Fruit fly (Drosophila melanogaster) whole organism, embryonic: ENCODE results near the gene CG2772.
A peak's percentile ranks its signal among the peaks of the same experiment; 100 is the strongest.

Source experiments
- Aef1 ChIP-seq: fragments of 200-800 bp; sonication (Bioruptor generic); IDR thresholded peaks from 3 replicates; pipeline ENCODE4 v1.3.6; 2022; ENCODE audit warnings: missing biosample characterization, missing genetic modification characterization
- Bteb2 ChIP-seq: fragments of 200-800 bp; sonication (Bioruptor generic); optimal IDR thresholded peaks from 2 replicates; lab custom pipeline; 2016; ENCODE audit warnings: missing biosample characterization, missing genetic modification characterization
- CG10959 ChIP-seq: fragments of 200-800 bp; sonication (Bioruptor generic); IDR thresholded peaks from 2 replicates; pipeline ENCODE4 v1.3.6; 2022; ENCODE audit warnings: missing biosample characterization, missing genetic modification characterization
- CG11504 ChIP-seq: fragments of 200-800 bp; sonication (Bioruptor generic); optimal IDR thresholded peaks from 3 replicates; lab custom pipeline; 2019; ENCODE audit warnings: missing biosample characterization, mild to moderate bottlenecking, missing genetic modification characterization, moderate library complexity
- CG14860 ChIP-seq: fragments of 200-800 bp; sonication (Bioruptor generic); IDR thresholded peaks from 3 replicates; pipeline ENCODE4 v1.3.6; 2022; ENCODE audit warnings: missing biosample characterization, missing genetic modification characterization; ENCODE audit not compliant: partially characterized antibody
- CG1529 ChIP-seq: fragments of 200-800 bp; sonication (Bioruptor generic); optimal IDR thresholded peaks from 3 replicates; lab custom pipeline; 2018; ENCODE audit warnings: missing biosample characterization, missing genetic modification characterization
- CG15479 ChIP-seq: fragments of 200-800 bp; sonication (Bioruptor generic); optimal IDR thresholded peaks from 3 replicates; lab custom pipeline; 2019; ENCODE audit warnings: missing biosample characterization, mild to moderate bottlenecking, missing genetic modification characterization, moderate library complexity
- CG1647 ChIP-seq: fragments of 200-800 bp; sonication (Bioruptor generic); optimal IDR thresholded peaks from 3 replicates; lab custom pipeline; 2016; ENCODE audit warnings: missing biosample characterization, missing genetic modification characterization
- CG2120 ChIP-seq: fragments of 200-800 bp; sonication (Bioruptor generic); optimal IDR thresholded peaks from 3 replicates; lab custom pipeline; 2016; ENCODE audit warnings: missing biosample characterization, missing genetic modification characterization
- CG31388 ChIP-seq: fragments of 200-800 bp; sonication (Bioruptor generic); optimal IDR thresholded peaks from 2 replicates; lab custom pipeline; 2016; ENCODE audit warnings: missing biosample characterization, missing genetic modification characterization
- CG34376 ChIP-seq: fragments of 200-800 bp; sonication (Bioruptor generic); optimal IDR thresholded peaks from 2 replicates; lab custom pipeline; 2018; ENCODE audit warnings: missing biosample characterization, mild to moderate bottlenecking, missing genetic modification characterization
- CG34422 ChIP-seq: fragments of 200-800 bp; sonication (Bioruptor generic); IDR thresholded peaks from 3 replicates; pipeline ENCODE4 v1.3.6; 2022; ENCODE audit warnings: missing biosample characterization, missing genetic modification characterization
- CG3726 ChIP-seq: fragments of 200-800 bp; sonication (Bioruptor generic); IDR thresholded peaks from 3 replicates; pipeline ENCODE4, ENCODE4 v1.3.6; 2022; ENCODE audit warnings: missing biosample characterization, missing genetic modification characterization
- CG42726 ChIP-seq: fragments of 200-800 bp; sonication (Bioruptor generic); IDR thresholded peaks from 2 replicates; pipeline ENCODE4 v1.3.6; 2022; ENCODE audit warnings: missing biosample characterization, missing genetic modification characterization; ENCODE audit not compliant: partially characterized antibody
- CG6683 ChIP-seq: fragments of 200-800 bp; sonication (Bioruptor generic); optimal IDR thresholded peaks from 2 replicates; lab custom pipeline; 2017; ENCODE audit warnings: missing biosample characterization, mild to moderate bottlenecking, missing genetic modification characterization, missing genetic modification reagents
- CG7357 ChIP-seq: fragments of 200-800 bp; sonication (Bioruptor generic); IDR thresholded peaks from 3 replicates; pipeline ENCODE4 v1.3.6; 2022; ENCODE audit warnings: missing biosample characterization, missing genetic modification characterization
- CG7928 ChIP-seq: fragments of 200-800 bp; sonication (Bioruptor generic); optimal IDR thresholded peaks from 2 replicates; lab custom pipeline; 2017; ENCODE audit warnings: missing biosample characterization, mild to moderate bottlenecking, missing genetic modification characterization
- CG8281 ChIP-seq: fragments of 200-800 bp; sonication (Bioruptor generic); optimal IDR thresholded peaks from 2 replicates; lab custom pipeline; 2018; ENCODE audit warnings: missing biosample characterization, mild to moderate bottlenecking, missing genetic modification characterization, moderate library complexity
- CkIIα-i1 ChIP-seq: fragments of 200-800 bp; sonication (Bioruptor generic); IDR thresholded peaks from 2 replicates; pipeline ENCODE4 v1.3.6; 2022; ENCODE audit warnings: missing biosample characterization, missing genetic modification characterization
- CoRest ChIP-seq: fragments of 200-800 bp; sonication (Bioruptor generic); optimal IDR thresholded peaks from 3 replicates; lab custom pipeline; 2018; ENCODE audit warnings: missing biosample characterization, mild to moderate bottlenecking, missing genetic modification characterization, moderate library complexity
- Dip3 ChIP-seq: fragments of 200-800 bp; sonication (Bioruptor generic); optimal IDR thresholded peaks from 3 replicates; lab custom pipeline; 2016; ENCODE audit warnings: missing biosample characterization, missing genetic modification characterization
- Hey ChIP-seq: fragments of 200-800 bp; sonication (Bioruptor generic); optimal IDR thresholded peaks from 3 replicates; lab custom pipeline; 2018; ENCODE audit warnings: missing biosample characterization, mild to moderate bottlenecking, missing genetic modification characterization
- Hmx ChIP-seq: fragments of 200-800 bp; sonication (Bioruptor generic); optimal IDR thresholded peaks from 2 replicates; lab custom pipeline; 2016; ENCODE audit warnings: missing biosample characterization, missing genetic modification characterization
- Hsf ChIP-seq: fragments of 200-800 bp; sonication (Bioruptor generic); optimal IDR thresholded peaks from 3 replicates; lab custom pipeline; 2016; ENCODE audit warnings: missing biosample characterization, missing genetic modification characterization
- Lpt ChIP-seq: fragments of >200 bp; optimal IDR thresholded peaks from 2 replicates; lab custom pipeline; 2018; ENCODE audit warnings: missing biosample characterization, missing genetic modification characterization
- Mad ChIP-seq: fragments of 200-800 bp; sonication (Bioruptor generic); optimal IDR thresholded peaks from 2 replicates; lab custom pipeline; 2016; ENCODE audit warnings: missing biosample characterization, missing genetic modification characterization
- Ravus ChIP-seq: fragments of 200-800 bp; sonication (Bioruptor generic); IDR thresholded peaks from 2 replicates; pipeline ENCODE4 v1.3.6; 2022; ENCODE audit warnings: missing biosample characterization, missing genetic modification characterization
- Sry-β ChIP-seq: fragments of 200-800 bp; sonication (Bioruptor generic); optimal IDR thresholded peaks from 2 replicates; lab custom pipeline; 2018; ENCODE audit warnings: missing biosample characterization, mild to moderate bottlenecking, missing genetic modification characterization, moderate library complexity
- Stat92E ChIP-seq, 3 experiments: fragments of >200 bp in 2 of 3; fragments of 200-800 bp in 1 of 3; sonication (Bioruptor generic) in 1 of 3; optimal IDR thresholded peaks; 2 replicates each; lab custom pipeline; 2017 to 2019; ENCODE audit warnings: missing biosample characterization in 3 of 3, missing genetic modification characterization in 3 of 3, mild to moderate bottlenecking in 1 of 3, moderate library complexity in 1 of 3
- TFAM ChIP-seq: fragments of 200-800 bp; sonication (Bioruptor generic); optimal IDR thresholded peaks from 2 replicates; lab custom pipeline; 2017; ENCODE audit warnings: missing biosample characterization, missing genetic modification characterization, inconsistent platforms
- Usf ChIP-seq: fragments of 200-800 bp; sonication (Bioruptor generic); optimal IDR thresholded peaks from 2 replicates; lab custom pipeline; 2017; ENCODE audit warnings: missing genotype, missing biosample characterization, missing genetic modification characterization
- Vsx1 ChIP-seq: fragments of 200-800 bp; sonication (Bioruptor generic); optimal IDR thresholded peaks from 2 replicates; lab custom pipeline; 2017; ENCODE audit warnings: missing biosample characterization, mild to moderate bottlenecking, missing genetic modification characterization, missing genetic modification reagents
- ato ChIP-seq: fragments of 200-800 bp; sonication (Bioruptor generic); IDR thresholded peaks from 2 replicates; pipeline ENCODE4 v1.3.6; 2022; ENCODE audit warnings: missing biosample characterization, missing genetic modification characterization; ENCODE audit not compliant: partially characterized antibody
- cato ChIP-seq: fragments of 200-800 bp; sonication (Bioruptor generic); optimal IDR thresholded peaks from 2 replicates; lab custom pipeline; 2016; ENCODE audit warnings: missing biosample characterization, missing genetic modification characterization, borderline replicate concordance
- chm ChIP-seq: fragments of 200-800 bp; sonication (Bioruptor generic); IDR thresholded peaks from 2 replicates; pipeline ENCODE4 v1.3.6; 2022; ENCODE audit warnings: missing biosample characterization, missing genetic modification characterization
- dmrt99B ChIP-seq: fragments of 200-800 bp; sonication (Bioruptor generic); optimal IDR thresholded peaks from 2 replicates; lab custom pipeline; 2018; ENCODE audit warnings: missing biosample characterization, mild to moderate bottlenecking, missing genetic modification characterization, moderate library complexity
- ewg ChIP-seq: fragments of 200-800 bp; sonication (Bioruptor generic); optimal IDR thresholded peaks from 3 replicates; lab custom pipeline; 2017; ENCODE audit warnings: mild to moderate bottlenecking, missing biosample characterization, missing genetic modification reagents, missing genetic modification characterization
- gcm2 ChIP-seq: fragments of 200-800 bp; sonication (Bioruptor generic); optimal IDR thresholded peaks from 2 replicates; lab custom pipeline; 2016; ENCODE audit warnings: missing biosample characterization, missing genetic modification characterization
- grn ChIP-seq: fragments of 200-800 bp; sonication (Bioruptor generic); optimal IDR thresholded peaks from 3 replicates; lab custom pipeline; 2017; ENCODE audit warnings: missing biosample characterization, missing genetic modification characterization
- hkb ChIP-seq, 2 experiments: fragments of 200-800 bp in 1 of 2; fragments of >200 bp in 1 of 2; sonication (Bioruptor generic) in 1 of 2; IDR thresholded peaks in 1 of 2; optimal IDR thresholded peaks in 1 of 2; 2 replicates each; pipeline versions ENCODE4 v1.3.6 to Lab custom; 2017 to 2022; ENCODE audit warnings: missing biosample characterization in 1 of 2, missing genetic modification characterization in 1 of 2
- ind ChIP-seq: fragments of 200-800 bp; sonication (Bioruptor generic); optimal IDR thresholded peaks from 3 replicates; lab custom pipeline; 2016; ENCODE audit warnings: missing biosample characterization, missing genetic modification characterization
- jigr1 ChIP-seq: fragments of 200-800 bp; sonication (Bioruptor generic); IDR thresholded peaks from 3 replicates; pipeline ENCODE4 v1.3.6; 2022; ENCODE audit warnings: missing biosample characterization, missing genetic modification characterization
- lilli ChIP-seq: fragments of 200-800 bp; sonication (Bioruptor generic); optimal IDR thresholded peaks from 3 replicates; lab custom pipeline; 2016; ENCODE audit warnings: missing biosample characterization, missing genetic modification characterization
- oc ChIP-seq: fragments of 200-800 bp; sonication (Bioruptor generic); optimal IDR thresholded peaks from 2 replicates; lab custom pipeline; 2018; ENCODE audit warnings: missing biosample characterization, mild to moderate bottlenecking, missing genetic modification characterization, moderate library complexity
- slou ChIP-seq: fragments of 200-800 bp; sonication (Bioruptor generic); optimal IDR thresholded peaks from 3 replicates; lab custom pipeline; 2016; ENCODE audit warnings: missing biosample characterization, missing genetic modification characterization
- so ChIP-seq: fragments of 200-800 bp; sonication (Bioruptor generic); IDR thresholded peaks from 3 replicates; pipeline ENCODE4 v1.3.6; 2022; ENCODE audit warnings: missing biosample characterization, missing genetic modification characterization
- ssp ChIP-seq: fragments of 200-800 bp; sonication (Bioruptor generic); IDR thresholded peaks from 2 replicates; pipeline ENCODE4 v1.3.6; 2022; ENCODE audit warnings: missing biosample characterization, missing genetic modification characterization
- tgo ChIP-seq: fragments of 200-800 bp; sonication (Bioruptor generic); IDR thresholded peaks from 3 replicates; pipeline ENCODE4 v1.3.6; 2022; ENCODE audit warnings: missing biosample characterization, missing genetic modification characterization
- unpg ChIP-seq: fragments of 200-800 bp; sonication (Bioruptor generic); optimal IDR thresholded peaks from 3 replicates; lab custom pipeline; 2018; ENCODE audit warnings: missing biosample characterization, mild to moderate bottlenecking, missing genetic modification characterization, moderate library complexity
- zen ChIP-seq: fragments of 200-800 bp; sonication (Bioruptor generic); optimal IDR thresholded peaks from 3 replicates; lab custom pipeline; 2018; ENCODE audit warnings: missing biosample characterization, mild to moderate bottlenecking, missing genetic modification characterization, moderate library complexity

The CG2772 gene

DNA sequence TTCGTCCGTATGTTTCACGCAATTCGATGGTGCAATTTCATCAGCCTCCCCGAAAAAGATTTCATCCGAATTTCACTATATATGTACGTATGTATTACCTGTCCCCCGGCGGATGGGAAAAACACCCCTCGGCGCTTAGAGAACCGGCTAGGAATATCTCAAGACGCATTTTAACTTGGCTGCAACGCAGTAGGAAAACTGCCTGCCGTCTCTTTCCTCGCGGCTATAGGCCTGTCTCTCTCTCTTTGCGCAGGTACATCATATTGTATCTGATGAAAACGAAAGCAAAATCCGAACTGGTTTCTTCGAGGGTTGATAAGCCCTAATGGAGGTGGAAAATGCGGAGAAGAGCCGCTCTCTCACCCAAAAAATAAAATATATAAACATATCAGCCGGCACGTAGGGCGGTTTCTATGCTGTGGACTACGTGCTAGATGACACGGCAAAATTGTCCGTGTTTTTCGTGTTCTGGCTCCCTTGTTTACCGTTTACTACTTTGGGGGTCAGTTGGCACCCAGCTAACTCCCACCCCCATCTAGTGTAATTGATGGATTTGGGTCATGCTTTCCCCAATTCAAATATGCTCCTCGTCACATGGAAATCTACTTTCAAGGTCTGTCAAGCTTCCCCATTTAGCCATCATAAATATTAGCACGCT lies 30.7 kb downstream of the CG2772 start (continued):
- TF ChIP-seq CG1529 (GFP tag; lab: Kevin White, UChicago) (no peak), ewg (peak; percentile 81), ind (GFP tag; lab: Kevin White, UChicago) (no peak), Dip3 (GFP tag; lab: Kevin White, UChicago) (no peak), ssp (GFP tag; lab: Robert Waterston, UW) (no peak), Hsf (GFP tag; lab: Kevin White, UChicago) (no peak), Ravus (no peak), cato (no peak), TFAM (GFP tag; lab: Kevin White, UChicago) (no peak), Usf (no peak), CG42726 (GFP tag; lab: Robert Waterston, UW) (no peak), CoRest (tag; lab: Kevin White, UChicago) (no peak), Hmx (no peak), CG7357 (GFP tag; lab: Robert Waterston, UW) (no peak), gcm2 (GFP tag; lab: Kevin White, UChicago) (no peak), Bteb2 (GFP tag; lab: Kevin White, UChicago) (no peak), CG31388 (GFP tag; lab: Kevin White, UChicago) (no peak), CG6683 (GFP tag; lab: Kevin White, UChicago) (no peak), dmrt99B (tag; lab: Kevin White, UChicago) (no peak), grn (GFP tag; lab: Kevin White, UChicago) (peak; percentile 56), CG10959 (GFP tag; lab: Robert Waterston, UW) (no peak), CG8281 (tag; lab: Kevin White, UChicago) (no peak), unpg (GFP tag; lab: Kevin White, UChicago) (no peak), Mad (GFP tag; lab: Kevin White, UChicago) (no peak), Stat92E (GFP tag; optimal IDR thresholded peaks at IDR 0.05; lab: Kevin White, UChicago) (no peak), tgo (GFP tag; lab: Robert Waterston, UW) (no peak), so (GFP tag; lab: Robert Waterston, UW) (no peak), CkIIα-i1 (GFP tag; lab: Robert Waterston, UW) (no peak), CG1647 (GFP tag; lab: Kevin White, UChicago) (no peak), Lpt (GFP tag; lab: Kevin White, UChicago) (no peak), ato (GFP tag; lab: Robert Waterston, UW) (no peak), CG7928 (GFP tag; lab: Kevin White, UChicago) (no peak), zen (tag; lab: Kevin White, UChicago) (peak; percentile 10), CG3726 (no peak), CG14860 (GFP tag; lab: Robert Waterston, UW) (no peak), CG15479 (GFP tag; lab: Kevin White, UChicago) (peak; percentile 73), CG34376 (GFP tag; lab: Kevin White, UChicago) (no peak), Vsx1 (GFP tag; lab: Kevin White, UChicago) (no peak), jigr1 (GFP tag; lab: Robert Waterston, UW) (no peak), CG2120 (no peak), chm (GFP tag; lab: Robert Waterston, UW) (no peak), hkb (optimal IDR thresholded peaks at IDR 0.05; lab: Kevin White, UChicago) (no peak), hkb (GFP tag; IDR thresholded peaks at IDR 0.05; lab: Robert Waterston, UW) (no peak), lilli (GFP tag; lab: Kevin White, UChicago) (no peak), CG11504 (tag; lab: Kevin White, UChicago) (no peak), Hey (tag; lab: Kevin White, UChicago) (no peak), CG34422 (GFP tag; lab: Robert Waterston, UW) (0 out of 3 replicates have a peak, but pooled peaks have one; percentile 14), slou (GFP tag; lab: Kevin White, UChicago) (no peak), Sry-β (GFP tag; lab: Kevin White, UChicago) (no peak), Aef1 (GFP tag; lab: Robert Waterston, UW) (no peak), oc (tag; lab: Kevin White, UChicago) (no peak)
